Fruit fly (Drosophila melanogaster) whole organism, adult: ENCODE measurements around the gene CG13840.

Source experiments
- CG11617 ChIP-seq: fragments of 200-800 bp; sonication (Bioruptor generic); optimal IDR thresholded peaks from 2 replicates; lab custom pipeline; 2017; ENCODE audit warnings: mild to moderate bottlenecking, missing biosample characterization, missing genetic modification reagents, missing genetic modification characterization
- CG12768 ChIP-seq: fragments of 200-800 bp; sonication (Bioruptor generic); optimal IDR thresholded peaks from 2 replicates; lab custom pipeline; 2017; ENCODE audit warnings: missing biosample characterization, missing genetic modification characterization, mild to moderate bottlenecking, moderate library complexity, missing genetic modification reagents
- CG14711 ChIP-seq: fragments of 200-800 bp; sonication (Bioruptor generic); optimal IDR thresholded peaks from 2 replicates; lab custom pipeline; 2018; ENCODE audit warnings: missing biosample characterization, mild to moderate bottlenecking, missing genetic modification characterization, moderate library complexity
- CG1620 ChIP-seq: fragments of 200-800 bp; sonication (Bioruptor generic); optimal IDR thresholded peaks from 2 replicates; lab custom pipeline; 2016; ENCODE audit warnings: missing biosample characterization, missing genetic modification characterization
- CG33017 ChIP-seq: fragments of 200-800 bp; sonication (Bioruptor generic); optimal IDR thresholded peaks from 2 replicates; lab custom pipeline; 2018; ENCODE audit warnings: missing biosample characterization, mild to moderate bottlenecking, missing genetic modification characterization, moderate library complexity
- CG5204 ChIP-seq: fragments of 200-800 bp; sonication (Bioruptor generic); optimal IDR thresholded peaks from 2 replicates; lab custom pipeline; 2016; ENCODE audit warnings: missing biosample characterization, missing genetic modification characterization
- CG7045 ChIP-seq: fragments of 200-800 bp; sonication (Bioruptor generic); optimal IDR thresholded peaks from 2 replicates; lab custom pipeline; 2017; ENCODE audit warnings: missing biosample characterization, mild to moderate bottlenecking, missing genetic modification characterization
- CG7101 ChIP-seq: fragments of 200-800 bp; sonication (Bioruptor generic); optimal IDR thresholded peaks from 2 replicates; lab custom pipeline; 2018; ENCODE audit warnings: missing biosample characterization, mild to moderate bottlenecking, missing genetic modification characterization, moderate library complexity
- Clk ChIP-seq: fragments of 200-800 bp; sonication (Bioruptor generic); optimal IDR thresholded peaks from 2 replicates; lab custom pipeline; 2017; ENCODE audit warnings: missing biosample characterization, missing genetic modification characterization
- Crg-1 ChIP-seq: fragments of 200-800 bp; sonication (Bioruptor generic); optimal IDR thresholded peaks from 2 replicates; lab custom pipeline; 2016; ENCODE audit warnings: missing biosample characterization, missing genetic modification characterization
- Hr96 ChIP-seq: fragments of 200-800 bp; sonication (Bioruptor generic); optimal IDR thresholded peaks from 2 replicates; lab custom pipeline; 2016; ENCODE audit warnings: missing biosample characterization, missing genetic modification characterization
- Mnt ChIP-seq: fragments of 200-800 bp; sonication (Bioruptor generic); optimal IDR thresholded peaks from 2 replicates; lab custom pipeline; 2016; ENCODE audit warnings: missing biosample characterization, mild to moderate bottlenecking, missing genetic modification characterization
- bab1 ChIP-seq: fragments of 200-800 bp; sonication (Bioruptor generic); optimal IDR thresholded peaks from 3 replicates; lab custom pipeline; 2019; ENCODE audit warnings: missing biosample characterization, mild to moderate bottlenecking, missing genetic modification characterization, moderate library complexity
- cic ChIP-seq: fragments of 200-800 bp; sonication (Bioruptor generic); optimal IDR thresholded peaks from 2 replicates; lab custom pipeline; 2017; ENCODE audit warnings: missing biosample characterization, mild to moderate bottlenecking, missing genetic modification characterization, moderate library complexity
- cnc ChIP-seq, 2 experiments: fragments of >200 bp; optimal IDR thresholded peaks; 2 replicates each; lab custom pipeline; 2017
- kay ChIP-seq: fragments of 200-800 bp; sonication (Bioruptor generic); peaks from one replicate; lab custom pipeline; 2016; ENCODE audit warnings: missing biosample characterization, missing genetic modification characterization, borderline replicate concordance
- ovo ChIP-seq: fragments of 200-800 bp; sonication (Bioruptor generic); optimal IDR thresholded peaks from 2 replicates; lab custom pipeline; 2016; ENCODE audit warnings: missing biosample characterization, missing genetic modification characterization
- pad ChIP-seq: fragments of 200-800 bp; sonication (Bioruptor generic); optimal IDR thresholded peaks from 3 replicates; lab custom pipeline; 2017; ENCODE audit warnings: missing biosample characterization, missing genetic modification characterization, mild to moderate bottlenecking, moderate library complexity, missing genetic modification reagents
- tj ChIP-seq: fragments of 200-800 bp; sonication (Bioruptor generic); optimal IDR thresholded peaks from 3 replicates; lab custom pipeline; 2017; ENCODE audit warnings: missing biosample characterization, mild to moderate bottlenecking, missing genetic modification characterization, moderate library complexity
- toe ChIP-seq: fragments of 200-800 bp; sonication (Bioruptor generic); optimal IDR thresholded peaks from 2 replicates; lab custom pipeline; 2016; ENCODE audit warnings: missing biosample characterization, missing genetic modification characterization

Gene CG13840

dm6 chr3R:22781412-22781811, 34.6 kb downstream of the CG13840 start:
- TF ChIP-seq tj (GFP tag; lab: Kevin White, UChicago): peak; percentile 66
- TF ChIP-seq Hr96 (GFP tag; lab: Kevin White, UChicago): peak; percentile 26
- peak; percentile 61 for TF ChIP-seq Mnt (GFP tag; lab: Kevin White, UChicago)
- peak; percentile 69 for TF ChIP-seq CG7045
- TF ChIP-seq toe: peak; percentile 78
- TF ChIP-seq CG11617: peak; percentile 65
- peak; percentile 91 for TF ChIP-seq cic
- peak; percentile 79 for TF ChIP-seq CG33017 (tag; lab: Kevin White, UChicago)
- TF ChIP-seq CG7101 (tag; lab: Kevin White, UChicago): peak; percentile 57
- no peak for TF ChIP-seq kay
- peak; percentile 85 for TF ChIP-seq Clk (GFP tag; lab: Kevin White, UChicago)
- TF ChIP-seq CG5204 (GFP tag; lab: Kevin White, UChicago): peak; percentile 29
- TF ChIP-seq CG14711 (tag; lab: Kevin White, UChicago): peak; percentile 45
- no peak for TF ChIP-seq Crg-1
- TF ChIP-seq cnc (optimal IDR thresholded peaks at IDR 0.05; lab: Kevin White, UChicago): no peak
- TF ChIP-seq pad (GFP tag; lab: Kevin White, UChicago): no peak
- TF ChIP-seq bab1 (GFP tag; lab: Kevin White, UChicago): peak; percentile 66
- peak; percentile 53 for TF ChIP-seq ovo (GFP tag; lab: Kevin White, UChicago)
- TF ChIP-seq CG1620: peak; percentile 2
- TF ChIP-seq CG12768: peak; percentile 80

DNA sequence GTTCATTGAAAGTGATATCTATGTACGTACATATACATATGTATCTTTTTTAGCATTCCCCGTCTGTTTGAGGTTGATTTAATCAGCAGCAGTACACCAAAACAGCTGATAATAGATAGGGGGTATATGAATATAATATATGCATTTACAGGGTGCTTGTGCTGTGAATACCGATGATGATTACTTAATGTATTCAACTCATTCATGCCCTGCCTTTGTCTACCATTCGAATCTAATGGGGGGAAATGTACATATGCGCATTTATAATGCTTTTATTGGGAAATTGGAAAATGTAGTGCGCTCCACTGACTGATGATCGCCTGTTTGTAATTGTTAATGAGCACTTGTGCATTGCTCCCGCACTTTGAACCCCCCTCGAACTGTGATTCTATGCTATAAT, 35.8 kb downstream of the CG13840 start:
- TF ChIP-seq CG1620 (no peak), CG12768 (peak; percentile 2), cic (no peak), CG33017 (tag; lab: Kevin White, UChicago) (no peak), CG5204 (GFP tag; lab: Kevin White, UChicago) (peak; percentile 37), CG7045 (no peak), CG14711 (tag; lab: Kevin White, UChicago) (no peak), Hr96 (GFP tag; lab: Kevin White, UChicago) (no peak)

- no peak for TF ChIP-seq CG14711 (tag; lab: Kevin White, UChicago)
- TF ChIP-seq CG33017 (tag; lab: Kevin White, UChicago): no peak
- TF ChIP-seq CG1620: no peak
- TF ChIP-seq ovo (GFP tag; lab: Kevin White, UChicago): no peak
- no peak for TF ChIP-seq CG11617
- TF ChIP-seq CG12768: no peak
Measured at dm6 chr3R:22776457-22776856, 39.5 kb downstream of the CG13840 start.

- TF ChIP-seq Hr96 (GFP tag; lab: Kevin White, UChicago): no peak
- no peak for TF ChIP-seq CG7045
- TF ChIP-seq tj (GFP tag; lab: Kevin White, UChicago): no peak
- no peak for TF ChIP-seq toe
- no peak for TF ChIP-seq CG33017 (tag; lab: Kevin White, UChicago)
- no peak for TF ChIP-seq CG14711 (tag; lab: Kevin White, UChicago)
- TF ChIP-seq pad (GFP tag; lab: Kevin White, UChicago): no peak
- TF ChIP-seq CG1620: no peak
- TF ChIP-seq Clk (GFP tag; lab: Kevin White, UChicago): no peak
- no peak for TF ChIP-seq Crg-1
- no peak for TF ChIP-seq CG5204 (GFP tag; lab: Kevin White, UChicago)
Measured at dm6 chr3R:22771670-22772069, 44.3 kb downstream of the CG13840 start, which contains the start of gene CG43095. Gene CG43095, minus strand, starts transcription at chr3R:22771770.

DNA sequence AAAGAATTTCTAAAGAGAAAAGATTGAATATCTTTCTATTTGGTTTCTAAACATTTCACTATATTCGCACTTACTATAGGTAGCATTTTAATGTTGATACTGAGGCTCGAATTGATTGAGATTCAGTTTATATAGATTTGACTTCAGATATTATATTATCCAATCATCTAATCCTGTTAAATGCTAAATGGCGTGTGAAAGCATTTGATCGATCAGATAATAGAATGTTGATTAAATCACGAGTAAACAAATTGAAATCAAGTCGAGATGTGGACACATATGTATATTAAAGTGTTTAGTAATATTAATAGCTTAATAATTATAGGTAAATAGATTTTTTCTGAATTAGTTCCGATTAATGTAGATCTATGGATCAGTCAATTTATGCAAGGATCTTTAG, 45.1 kb downstream of the CG13840 start, which contains the start of gene CG43094:
TSS of gene CG43094 (minus strand) at position 101 of the 400 bp plus-strand sequence.
- no peak for TF ChIP-seq CG7045
- no peak for TF ChIP-seq Clk (GFP tag; lab: Kevin White, UChicago)
- TF ChIP-seq pad (GFP tag; lab: Kevin White, UChicago): no peak
- no peak for TF ChIP-seq cic
- TF ChIP-seq Hr96 (GFP tag; lab: Kevin White, UChicago): no peak
- no peak for TF ChIP-seq kay
- TF ChIP-seq bab1 (GFP tag; lab: Kevin White, UChicago): no peak
- TF ChIP-seq CG12768: no peak
- TF ChIP-seq CG5204 (GFP tag; lab: Kevin White, UChicago): no peak

dm6 chr3R:22770207-22770606, 45.8 kb downstream of the CG13840 start, which contains the start of gene CG43093:
Gene CG43093, minus strand, starts transcription at chr3R:22770307.
- TF ChIP-seq cic: no peak
- no peak for TF ChIP-seq toe
- no peak for TF ChIP-seq CG11617
- no peak for TF ChIP-seq tj (GFP tag; lab: Kevin White, UChicago)
- no peak for TF ChIP-seq bab1 (GFP tag; lab: Kevin White, UChicago)
- no peak for TF ChIP-seq Hr96 (GFP tag; lab: Kevin White, UChicago)
- TF ChIP-seq pad (GFP tag; lab: Kevin White, UChicago): no peak

DNA sequence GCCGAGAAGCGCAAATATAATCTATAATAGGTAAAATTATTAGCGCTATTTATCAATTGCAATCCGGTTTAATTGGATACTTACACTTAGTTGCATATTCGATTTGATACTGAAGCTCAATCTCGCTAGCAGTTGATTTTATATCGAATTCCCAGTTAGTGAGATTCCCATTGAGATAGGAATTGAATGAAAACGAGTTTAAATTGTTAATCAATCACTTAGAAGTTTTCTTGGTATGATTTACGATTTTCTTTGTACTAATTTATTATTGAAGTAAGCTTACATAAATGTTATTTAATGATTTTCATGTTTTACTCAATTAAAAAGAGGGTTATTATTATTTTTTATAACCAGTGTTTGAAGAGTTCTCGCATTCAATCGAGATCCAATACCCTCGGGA, 46.4 kb downstream of the CG13840 start, which contains the start of gene CG43092:
TSS of gene CG43092 (minus strand) at position 101 of the 400 bp plus-strand sequence.
- TF ChIP-seq Crg-1 (no peak), kay (no peak)

- TF ChIP-seq pad (GFP tag; lab: Kevin White, UChicago) (no peak), kay (peak; percentile 83)
Measured at dm6 chr3R:22768633-22769032, 47.3 kb downstream of the CG13840 start, which contains the start of gene CG43091. Gene CG43091, minus strand, starts transcription at chr3R:22768733.
